Worm (Caenorhabditis elegans): ENCODE data around the gene ZK1067.3.

- TF ChIP-seq elt-3 (tag; optimal IDR thresholded peaks at IDR 0.05) (no peak), sem-2 (GFP tag; optimal IDR thresholded peaks at IDR 0.05) (no peak), lin-13 (tag; optimal IDR thresholded peaks at IDR 0.05) (no peak), ztf-11 (tag; optimal IDR thresholded peaks at IDR 0.05) (no peak), lsy-2 (tag; optimal IDR thresholded peaks at IDR 0.05) (no peak), snpc-4 (tag; optimal IDR thresholded peaks at IDR 0.05) (no peak), cnd-1 (tag; optimal IDR thresholded peaks at IDR 0.05) (no peak)
These were observed 25.9 kb upstream of the ZK1067.3 start, which contains the start of gene let-23 for ce11 chrII:9197212-9197611.
